Worm (Caenorhabditis elegans): Measurements from ENCODE around the gene nep-25.

DNA sequence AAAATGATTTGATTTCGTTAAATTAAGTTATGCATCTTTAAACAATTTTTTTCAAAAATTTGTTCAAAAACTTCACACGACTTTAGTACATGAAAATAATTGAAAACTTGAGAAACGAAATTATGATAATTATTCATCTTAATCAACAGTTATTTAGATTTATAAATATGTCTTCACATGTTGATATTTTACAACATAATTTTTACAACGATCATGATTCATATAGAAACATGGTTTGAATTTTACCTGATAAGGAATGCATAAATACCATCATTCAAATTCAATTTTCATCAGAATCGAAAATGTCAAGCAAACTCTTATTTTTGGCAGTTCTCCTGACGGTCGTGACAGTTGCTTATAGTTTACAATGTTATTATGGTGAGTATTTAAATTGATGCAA is 21.9 kb downstream of the nep-25 start, which contains the start of gene tag-234:
- TF ChIP-seq nhr-237 (tag; optimal IDR thresholded peaks at IDR 0.05), result no peak
- no peak for TF ChIP-seq ama-1 (optimal IDR thresholded peaks at IDR 0.05)

Measured in whole organism, L1 larva.